Fruit fly (Drosophila melanogaster): ENCODE results near the gene Kaz-m1.

dm6 chr3R:26020244-26021171 lies 6.0 kb downstream of the Kaz-m1 start:
- TF ChIP-seq Hr83 (GFP tag; optimal IDR thresholded peaks at IDR 0.05; ENCODE audit: poor library complexity, severe bottlenecking), result peak; percentile 62
- TF ChIP-seq br (GFP tag; optimal IDR thresholded peaks at IDR 0.05), result no peak
- TF ChIP-seq foxo (GFP tag; optimal IDR thresholded peaks at IDR 0.05), result peak in 1 of 2 experiments; percentile 66
- TF ChIP-seq psq (GFP tag; optimal IDR thresholded peaks at IDR 0.05), result peak; percentile 48
- no peak for TF ChIP-seq Abd-B (GFP tag; optimal IDR thresholded peaks at IDR 0.05)
- TF ChIP-seq dsf (GFP tag; optimal IDR thresholded peaks at IDR 0.05; ENCODE audit: borderline replicate concordance), result no peak
- TF ChIP-seq CG32264 (GFP tag; optimal IDR thresholded peaks at IDR 0.05), result no peak
- no peak for TF ChIP-seq usp (GFP tag; optimal IDR thresholded peaks at IDR 0.05)

Measured in whole organism, wandering third instar larva.